Worm (Caenorhabditis elegans): ENCODE measurements around the gene Y38E10A.28.

- TF ChIP-seq ama-1 (optimal IDR thresholded peaks at IDR 0.05) (no peak), tbx-37 (GFP tag; conservative IDR thresholded peaks at IDR 0.05) (no peak), hnd-1 (tag; optimal IDR thresholded peaks at IDR 0.05) (no peak), ets-7 (tag; optimal IDR thresholded peaks at IDR 0.05) (no peak), pes-1 (GFP tag; IDR thresholded peaks at IDR 0.05) (no peak), flt-1 (GFP tag; IDR thresholded peaks at IDR 0.05) (no peak), ceh-13 (GFP tag; optimal IDR thresholded peaks at IDR 0.05) (no peak), hmbx-1 (tag; optimal IDR thresholded peaks at IDR 0.05) (no peak), ceh-36 (tag; optimal IDR thresholded peaks at IDR 0.05) (no peak), tra-4 (tag; optimal IDR thresholded peaks at IDR 0.05) (no peak), F13C5.2 (tag; optimal IDR thresholded peaks at IDR 0.05) (no peak), B0310.2 (tag; optimal IDR thresholded peaks at IDR 0.05) (no peak), tbx-11 (GFP tag; IDR thresholded peaks at IDR 0.05) (no peak), aly-1 (tag; optimal IDR thresholded peaks at IDR 0.05) (no peak)
Measured at ce11 chrII:12677710-12677974, 48.2 kb downstream of the Y38E10A.28 start, which contains the start of gene Y38E10A.22.

Measured in whole organism, early embryonic.